Fruit fly (Drosophila melanogaster) whole organism, embryonic: ENCODE data around the gene sob.
A peak's percentile ranks its signal among the peaks of the same experiment; 100 is the strongest.

ENCODE experiments used
- Awh ChIP-seq: fragments of 200-800 bp; sonication (Bioruptor generic); IDR thresholded peaks from 2 replicates; pipeline ENCODE4, ENCODE4 v1.3.6; 2022; ENCODE audit warnings: missing biosample characterization, missing genetic modification characterization
- CG10147 ChIP-seq: fragments of 200-800 bp; sonication (Bioruptor generic); optimal IDR thresholded peaks from 2 replicates; lab custom pipeline; 2019; ENCODE audit warnings: missing biosample characterization, mild to moderate bottlenecking, missing genetic modification characterization, moderate library complexity
- CG10209 ChIP-seq: fragments of 200-800 bp; sonication (Bioruptor generic); optimal IDR thresholded peaks from 3 replicates; lab custom pipeline; 2017; ENCODE audit warnings: missing biosample characterization, mild to moderate bottlenecking, missing genetic modification characterization, missing genetic modification reagents
- CG1024 ChIP-seq: fragments of 200-800 bp; sonication (Bioruptor generic); IDR thresholded peaks from 2 replicates; pipeline ENCODE4 v1.3.6; 2022; ENCODE audit warnings: missing biosample characterization, missing genetic modification characterization
- CG10543 ChIP-seq: fragments of 200-800 bp; sonication (Bioruptor generic); optimal IDR thresholded peaks from 3 replicates; lab custom pipeline; 2017; ENCODE audit warnings: missing biosample characterization, mild to moderate bottlenecking, missing genetic modification characterization, moderate library complexity
- CG11696 ChIP-seq: fragments of 200-800 bp; sonication (Bioruptor generic); IDR thresholded peaks from 2 replicates; pipeline ENCODE4 v1.3.6; 2022; ENCODE audit warnings: missing biosample characterization, missing genetic modification characterization
- CG11723 ChIP-seq: fragments of 200-800 bp; sonication (Bioruptor generic); optimal IDR thresholded peaks from 2 replicates; lab custom pipeline; 2017; ENCODE audit warnings: missing biosample characterization, mild to moderate bottlenecking, missing genetic modification characterization
- CG12769 ChIP-seq: fragments of 200-800 bp; sonication (Bioruptor generic); optimal IDR thresholded peaks from 2 replicates; lab custom pipeline; 2019; ENCODE audit warnings: missing biosample characterization, mild to moderate bottlenecking, missing genetic modification characterization, moderate library complexity
- CG14710 ChIP-seq: fragments of 200-800 bp; sonication (Bioruptor generic); optimal IDR thresholded peaks from 3 replicates; lab custom pipeline; 2019; ENCODE audit warnings: missing biosample characterization, mild to moderate bottlenecking, missing genetic modification characterization, moderate library complexity
- CG1603 ChIP-seq: fragments of 200-800 bp; sonication (Bioruptor generic); optimal IDR thresholded peaks from 2 replicates; lab custom pipeline; 2019; ENCODE audit warnings: missing biosample characterization, mild to moderate bottlenecking, missing genetic modification characterization, moderate library complexity
- CG2678 ChIP-seq: fragments of 200-800 bp; sonication (Bioruptor generic); optimal IDR thresholded peaks from 3 replicates; lab custom pipeline; 2019; ENCODE audit warnings: missing biosample characterization, mild to moderate bottlenecking, missing genetic modification characterization, moderate library complexity
- CG30020 ChIP-seq: fragments of 200-800 bp; optimal IDR thresholded peaks from 2 replicates; lab custom pipeline; 2019; ENCODE audit warnings: missing biosample characterization, mild to moderate bottlenecking, missing genetic modification characterization, moderate library complexity
- CG3065 ChIP-seq: fragments of 200-800 bp; sonication (Bioruptor generic); optimal IDR thresholded peaks from 2 replicates; lab custom pipeline; 2016; ENCODE audit warnings: missing biosample characterization, missing genetic modification characterization
- CG31224 ChIP-seq: fragments of 200-800 bp; sonication (Bioruptor generic); IDR thresholded peaks from 2 replicates; pipeline ENCODE4 v1.3.6; 2022; ENCODE audit warnings: missing biosample characterization, missing genetic modification characterization
- CG3163 ChIP-seq: fragments of 200-800 bp; sonication (Bioruptor generic); optimal IDR thresholded peaks from 3 replicates; lab custom pipeline; 2016; ENCODE audit warnings: missing biosample characterization, missing genetic modification characterization
- CG4854 ChIP-seq: fragments of 200-800 bp; sonication (Bioruptor generic); optimal IDR thresholded peaks from 2 replicates; lab custom pipeline; 2016; ENCODE audit warnings: missing biosample characterization, missing genetic modification characterization, inconsistent platforms
- CG6254 ChIP-seq: fragments of 200-800 bp; sonication (Bioruptor generic); optimal IDR thresholded peaks from 3 replicates; lab custom pipeline; 2017; ENCODE audit warnings: mild to moderate bottlenecking, missing biosample characterization, missing genetic modification reagents, missing genetic modification characterization
- CG6654 ChIP-seq: fragments of 200-800 bp; sonication (Bioruptor generic); optimal IDR thresholded peaks from 2 replicates; lab custom pipeline; 2017; ENCODE audit warnings: missing biosample characterization, mild to moderate bottlenecking, missing genetic modification characterization
- CG7745 ChIP-seq: fragments of 200-800 bp; sonication (Bioruptor generic); optimal IDR thresholded peaks from 2 replicates; lab custom pipeline; 2018; ENCODE audit warnings: missing biosample characterization, mild to moderate bottlenecking, missing genetic modification characterization, moderate library complexity
- CG8290 ChIP-seq, 3 experiments: fragments of 200-800 bp; sonication (Bioruptor generic); optimal IDR thresholded peaks; 2 replicates each; lab custom pipeline; 2016 to 2019; ENCODE audit warnings: missing biosample characterization in 3 of 3, missing genetic modification characterization in 3 of 3, mild to moderate bottlenecking in 2 of 3, moderate library complexity in 1 of 3
- CG8765 ChIP-seq: fragments of 200-800 bp; sonication (Bioruptor generic); IDR thresholded peaks from 2 replicates; pipeline ENCODE4 v1.3.6; 2022; ENCODE audit warnings: missing biosample characterization, missing genetic modification characterization
- CG9437 ChIP-seq: fragments of 200-800 bp; sonication (Bioruptor generic); optimal IDR thresholded peaks from 2 replicates; lab custom pipeline; 2018; ENCODE audit warnings: missing biosample characterization, mild to moderate bottlenecking, missing genetic modification characterization
- E2f1 ChIP-seq: fragments of 200-800 bp; sonication (Bioruptor generic); IDR thresholded peaks from 2 replicates; pipeline ENCODE4 v1.3.6; 2022; ENCODE audit warnings: missing biosample characterization, missing genetic modification characterization
- Eip74EF ChIP-seq, 2 experiments: fragments of 200-800 bp in 1 of 2; fragments of >200 bp in 1 of 2; sonication (Bioruptor generic) in 1 of 2; optimal IDR thresholded peaks; 2 replicates each; lab custom pipeline; 2017 to 2019; ENCODE audit warnings: missing biosample characterization in 2 of 2, missing genetic modification characterization in 2 of 2, mild to moderate bottlenecking in 1 of 2, moderate library complexity in 1 of 2
- H15 ChIP-seq: fragments of 200-800 bp; sonication (Bioruptor generic); IDR thresholded peaks from 3 replicates; pipeline ENCODE4 v1.3.6; 2022; ENCODE audit warnings: missing biosample characterization, missing genetic modification characterization
- H2.0 ChIP-seq: fragments of 200-800 bp; sonication (Bioruptor generic); IDR thresholded peaks from 2 replicates; pipeline ENCODE4 v1.3.6; 2022; ENCODE audit warnings: missing biosample characterization, missing genetic modification characterization
- Hr39 ChIP-seq: fragments of >200 bp; optimal IDR thresholded peaks from 2 replicates; lab custom pipeline; 2017
- Med ChIP-seq: fragments of 200-800 bp; sonication (Bioruptor generic); peaks from one replicate; lab custom pipeline; 2016; ENCODE audit warnings: missing biosample characterization, missing genetic modification characterization, mild to moderate bottlenecking, inconsistent platforms, moderate library complexity
- Ravus ChIP-seq: fragments of 200-800 bp; sonication (Bioruptor generic); IDR thresholded peaks from 2 replicates; pipeline ENCODE4 v1.3.6; 2022; ENCODE audit warnings: missing biosample characterization, missing genetic modification characterization
- Rx ChIP-seq: fragments of 200-800 bp; sonication (Bioruptor generic); IDR thresholded peaks from 2 replicates; pipeline ENCODE4 v1.3.6; 2022; ENCODE audit warnings: missing biosample characterization, missing genetic modification characterization
- abd-A ChIP-seq: fragments of 200-800 bp; sonication (Bioruptor generic); optimal IDR thresholded peaks from 3 replicates; lab custom pipeline; 2019; ENCODE audit warnings: missing biosample characterization, mild to moderate bottlenecking, missing genetic modification characterization, moderate library complexity
- ara ChIP-seq: fragments of 200-800 bp; sonication (Bioruptor generic); IDR thresholded peaks from 2 replicates; pipeline ENCODE4 v1.3.6; 2022; ENCODE audit warnings: missing biosample characterization, missing genetic modification characterization
- bab2 ChIP-seq: fragments of 200-800 bp; sonication (Bioruptor generic); optimal IDR thresholded peaks from 2 replicates; lab custom pipeline; 2016; ENCODE audit warnings: missing biosample characterization, missing genetic modification characterization
- btn ChIP-seq: fragments of 200-800 bp; sonication (Bioruptor generic); optimal IDR thresholded peaks from 2 replicates; lab custom pipeline; 2016; ENCODE audit warnings: missing biosample characterization, missing genetic modification characterization
- hth ChIP-seq: fragments of >200 bp; optimal IDR thresholded peaks from 2 replicates; lab custom pipeline; 2017; ENCODE audit warnings: inconsistent platforms
- jumu ChIP-seq: fragments of 200-800 bp; sonication (Bioruptor generic); optimal IDR thresholded peaks from 3 replicates; lab custom pipeline; 2016; ENCODE audit warnings: missing biosample characterization, missing genetic modification characterization
- kni ChIP-seq: fragments of 200-800 bp; sonication (Bioruptor generic); optimal IDR thresholded peaks from 3 replicates; lab custom pipeline; 2017; ENCODE audit warnings: mild to moderate bottlenecking, missing biosample characterization, missing genetic modification reagents, missing genetic modification characterization
- oc ChIP-seq: fragments of 200-800 bp; sonication (Bioruptor generic); optimal IDR thresholded peaks from 2 replicates; lab custom pipeline; 2018; ENCODE audit warnings: missing biosample characterization, mild to moderate bottlenecking, missing genetic modification characterization, moderate library complexity
- otp ChIP-seq: fragments of 200-800 bp; sonication (Bioruptor generic); IDR thresholded peaks from 3 replicates; pipeline ENCODE4, ENCODE4 v1.3.6; 2022; ENCODE audit warnings: missing biosample characterization, missing genetic modification characterization
- pb ChIP-seq: fragments of 200-800 bp; sonication (Bioruptor generic); optimal IDR thresholded peaks from 3 replicates; lab custom pipeline; 2016; ENCODE audit warnings: missing biosample characterization, missing genetic modification characterization
- prd ChIP-seq, 3 experiments: fragments of >200 bp in 2 of 3; fragments of 200-800 bp in 1 of 3; sonication (Bioruptor generic) in 1 of 3; optimal IDR thresholded peaks in 2 of 3; IDR thresholded peaks in 1 of 3; 2 replicates in 2 of 3; 3 replicates in 1 of 3; pipeline versions ENCODE4 v1.3.6 to Lab custom; 2017 to 2022; ENCODE audit warnings: missing biosample characterization in 1 of 3, missing genetic modification characterization in 1 of 3
- pum ChIP-seq: fragments of 200-800 bp; sonication (Bioruptor generic); optimal IDR thresholded peaks from 2 replicates; lab custom pipeline; 2016; ENCODE audit warnings: missing biosample characterization, missing genetic modification characterization
- rib ChIP-seq: fragments of 200-800 bp; sonication (Bioruptor generic); IDR thresholded peaks from 2 replicates; pipeline ENCODE4 v1.3.6; 2022; ENCODE audit warnings: missing biosample characterization, missing genetic modification characterization
- run ChIP-seq: fragments of 200-800 bp; sonication (Bioruptor generic); optimal IDR thresholded peaks from 3 replicates; lab custom pipeline; 2018; ENCODE audit warnings: missing biosample characterization, mild to moderate bottlenecking, missing genetic modification characterization
- sc ChIP-seq, 3 experiments: fragments of >200 bp in 2 of 3; fragments of 200-800 bp in 1 of 3; sonication (Bioruptor generic) in 1 of 3; optimal IDR thresholded peaks; 2 replicates in 2 of 3; 3 replicates in 1 of 3; lab custom pipeline; 2017; ENCODE audit warnings: mild to moderate bottlenecking in 1 of 3, missing biosample characterization in 1 of 3, missing genetic modification characterization in 1 of 3, missing genetic modification reagents in 1 of 3
- sima ChIP-seq: fragments of 200-800 bp; sonication (Bioruptor generic); optimal IDR thresholded peaks from 2 replicates; lab custom pipeline; 2016; ENCODE audit warnings: missing biosample characterization, missing genetic modification characterization
- slou ChIP-seq: fragments of 200-800 bp; sonication (Bioruptor generic); optimal IDR thresholded peaks from 3 replicates; lab custom pipeline; 2016; ENCODE audit warnings: missing biosample characterization, missing genetic modification characterization
- tio ChIP-seq: fragments of 200-800 bp; sonication (Bioruptor generic); optimal IDR thresholded peaks from 2 replicates; lab custom pipeline; 2017; ENCODE audit warnings: missing biosample characterization, missing genetic modification characterization, inconsistent platforms
- zfh1 ChIP-seq: fragments of 200-800 bp; sonication (Bioruptor generic); IDR thresholded peaks from 3 replicates; pipeline ENCODE4 v1.3.6; 2022; ENCODE audit warnings: missing biosample characterization, missing genetic modification characterization

Gene sob

DNA sequence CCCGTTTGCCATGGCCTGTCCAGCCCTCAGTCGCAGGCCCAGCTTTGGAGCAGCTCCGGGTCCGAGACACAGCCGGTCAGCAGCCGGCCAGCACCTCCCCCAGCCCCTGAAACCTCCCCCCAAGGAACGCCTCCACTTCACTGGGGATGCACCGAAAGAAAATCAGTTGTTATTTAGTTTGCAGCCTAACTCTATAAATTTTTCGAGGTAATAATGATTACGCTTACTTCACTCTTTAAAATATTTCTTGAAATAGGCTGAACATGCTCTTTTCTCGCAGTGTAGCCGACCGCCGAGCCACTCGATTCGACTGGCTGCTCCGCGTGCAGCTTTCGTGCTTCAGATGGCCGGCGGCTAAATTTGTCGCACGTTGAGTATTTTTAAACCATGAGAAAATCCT is 16.6 kb upstream of the sob start (continued):
- no peak for TF ChIP-seq oc
- TF ChIP-seq CG6654 (GFP tag; lab: Kevin White, UChicago) = no peak
- TF ChIP-seq Awh (GFP tag; lab: Robert Waterston, UW) = peak; percentile 37; the same call in 1 of the 2 replicates
- no peak for TF ChIP-seq CG8290 (GFP tag; optimal IDR thresholded peaks at IDR 0.05; lab: Kevin White, UChicago)
- TF ChIP-seq CG8290 (tag; optimal IDR thresholded peaks at IDR 0.05; lab: Kevin White, UChicago) = no peak
- no peak for TF ChIP-seq CG10147 (GFP tag; lab: Kevin White, UChicago)
- no peak for TF ChIP-seq CG9437
- no peak for TF ChIP-seq H2.0 (GFP tag; lab: Robert Waterston, UW)
- TF ChIP-seq Hr39 (lab: Kevin White, UChicago) = no peak
- TF ChIP-seq CG31224 (GFP tag; lab: Robert Waterston, UW) = no peak
- TF ChIP-seq kni (GFP tag; lab: Kevin White, UChicago) = no peak
- TF ChIP-seq CG11723 (GFP tag; lab: Kevin White, UChicago) = no peak
- TF ChIP-seq run (tag; lab: Kevin White, UChicago) = no peak
- no peak for TF ChIP-seq CG1024
- TF ChIP-seq ara (GFP tag; lab: Robert Waterston, UW) = no peak
- peak; percentile 2 for TF ChIP-seq CG1603
- TF ChIP-seq zfh1 (GFP tag; lab: Robert Waterston, UW) = 0 out of 3 replicates have a peak, but pooled peaks have one; percentile 33
- TF ChIP-seq CG8765 (GFP tag; lab: Robert Waterston, UW) = no peak
- TF ChIP-seq prd (optimal IDR thresholded peaks at IDR 0.05; lab: Kevin White, UChicago) = no peak
- TF ChIP-seq prd (GFP tag; IDR thresholded peaks at IDR 0.05; lab: Robert Waterston, UW) = peak; percentile 4; the same call in 1 of the 3 replicates
- no peak for TF ChIP-seq CG6254 (GFP tag; lab: Kevin White, UChicago)
- no peak for TF ChIP-seq CG12769 (tag; lab: Kevin White, UChicago)
- TF ChIP-seq CG4854 (GFP tag; lab: Kevin White, UChicago) = no peak
- TF ChIP-seq CG2678 = no peak

DNA sequence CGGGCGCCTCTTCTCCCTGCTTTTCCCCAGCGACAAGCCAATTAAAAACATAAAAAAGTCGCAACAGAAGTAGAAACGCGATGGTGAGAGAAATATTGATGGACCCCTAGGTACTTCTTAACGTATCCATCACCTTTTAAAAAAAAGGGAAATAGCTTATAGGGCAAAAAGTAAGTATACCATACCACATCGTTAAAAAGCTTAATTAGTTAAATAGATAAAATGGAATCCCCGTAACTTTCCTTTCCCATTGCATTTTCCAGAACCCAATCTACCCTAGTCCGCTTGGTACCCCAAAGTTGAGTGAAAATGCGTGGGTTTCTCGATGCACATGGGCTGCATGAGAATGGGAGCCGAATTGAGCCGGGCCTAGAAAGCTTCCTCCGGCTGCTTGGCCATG is 14.1 kb upstream of the sob start:
- TF ChIP-seq CG3163 (GFP tag; lab: Kevin White, UChicago) (no peak), pb (no peak), CG6254 (GFP tag; lab: Kevin White, UChicago) (no peak), otp (no peak), Med (GFP tag; lab: Kevin White, UChicago) (peak; percentile 37), CG10543 (GFP tag; lab: Kevin White, UChicago) (no peak)
- TF ChIP-seq, all 482 proteins: peak for 1

DNA sequence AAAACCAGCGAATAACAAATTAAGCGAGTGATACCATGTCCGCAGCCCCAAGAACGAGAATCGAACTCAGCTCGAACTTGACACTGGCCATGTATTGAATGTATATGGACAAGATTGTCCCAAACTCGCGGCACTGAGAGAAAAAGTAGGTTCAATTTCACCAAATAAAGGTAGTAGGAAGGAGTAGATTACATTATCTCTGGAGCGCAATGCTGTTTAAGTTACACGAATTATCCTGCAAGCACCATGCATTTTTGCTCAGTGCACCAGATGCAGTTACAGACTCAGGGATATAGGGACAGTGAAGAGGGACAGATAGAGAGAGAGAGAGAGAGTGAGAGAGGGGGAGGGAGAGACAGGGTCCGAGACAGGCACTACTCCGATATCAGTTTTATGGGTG is 13.4 kb upstream of the sob start:
- TF ChIP-seq E2f1 (peak; percentile 37), CG11696 (GFP tag; lab: Robert Waterston, UW) (peak; percentile 49; the same call in 1 of the 2 replicates), tio (peak; percentile 61), pum (GFP tag; lab: Kevin White, UChicago) (peak; percentile 49), CG14710 (tag; lab: Kevin White, UChicago) (peak; percentile 45), hth (lab: Kevin White, UChicago) (no peak), Hr39 (lab: Kevin White, UChicago) (no peak), CG10209 (GFP tag; lab: Kevin White, UChicago) (peak; percentile 42), sima (GFP tag; lab: Kevin White, UChicago) (no peak), Rx (GFP tag; lab: Robert Waterston, UW) (no peak; the same call in 1 of the 2 replicates), CG30020 (no peak), CG7745 (tag; lab: Kevin White, UChicago) (no peak), abd-A (no peak), H15 (GFP tag; lab: Robert Waterston, UW) (peak; percentile 53; the same call in 2 of the 3 replicates), sc (optimal IDR thresholded peaks at IDR 0.05; lab: Kevin White, UChicago) (no peak), sc (GFP tag; optimal IDR thresholded peaks at IDR 0.05; lab: Kevin White, UChicago) (peak; percentile 38), jumu (GFP tag; lab: Kevin White, UChicago) (peak; percentile 63), rib (GFP tag; lab: Robert Waterston, UW) (no peak), slou (GFP tag; lab: Kevin White, UChicago) (no peak), Ravus (GFP tag; lab: Robert Waterston, UW) (no peak), bab2 (GFP tag; lab: Kevin White, UChicago) (peak; percentile 19), btn (peak; percentile 32), Eip74EF (GFP tag; optimal IDR thresholded peaks at IDR 0.05; lab: Kevin White, UChicago) (no peak), CG3065 (no peak)
